Worm (Caenorhabditis elegans) whole organism, L4 larva: ENCODE measurements around the gene C08B6.6.

Source experiments
- F44E2.7 ChIP-seq: fragments of 200-800 bp; sonication (Bioruptor generic); IDR thresholded peaks from 2 replicates; pipeline ENCODE4 v2.1.2; 2022; ENCODE audit warnings: missing genetic modification characterization, missing compliant biosample characterization
- Y105C5A.15 ChIP-seq: fragments of 200-800 bp; sonication (Bioruptor generic); IDR thresholded peaks from 2 replicates; pipeline ENCODE4 v1.3.6; 2022; ENCODE audit warnings: missing genetic modification characterization, missing compliant biosample characterization
- ZK337.2 ChIP-seq: fragments of 200-800 bp; sonication (Bioruptor generic); IDR thresholded peaks from 2 replicates; pipeline ENCODE4 v1.3.6; 2022; ENCODE audit warnings: missing genetic modification reagents, missing genetic modification characterization, missing compliant biosample characterization
- ces-1 ChIP-seq: fragments of 150-350 bp; sonication (generic microtip); optimal IDR thresholded peaks from 4 replicates; lab custom pipeline; 2014; ENCODE audit warnings: missing biosample characterization, missing genetic modification reagents, missing genetic modification characterization
- ctbp-1 ChIP-seq: fragments of 200-800 bp; sonication (Bioruptor generic); IDR thresholded peaks from 2 replicates; pipeline ENCODE4 v1.3.6; 2022; ENCODE audit warnings: missing genetic modification reagents, missing genetic modification characterization, missing compliant biosample characterization
- egl-27 ChIP-seq: sonication (generic microtip); optimal IDR thresholded peaks from 3 replicates; lab custom pipeline; 2017; ENCODE audit warnings: missing biosample characterization, missing genetic modification reagents, missing genetic modification characterization
- lin-13 ChIP-seq: fragments of 150-350 bp; optimal IDR thresholded peaks from 2 replicates; lab custom pipeline; 2014; ENCODE audit warnings: missing biosample characterization, missing genetic modification reagents, missing genetic modification characterization
- mxl-2 ChIP-seq: fragments of 200-800 bp; sonication (Bioruptor generic); conservative IDR thresholded peaks from 2 replicates; pipeline ENCODE4 v1.3.6; 2022; ENCODE audit warnings: missing genetic modification reagents, missing genetic modification characterization, missing compliant biosample characterization
- nhr-11 ChIP-seq: fragments of 150-350 bp; optimal IDR thresholded peaks from 2 replicates; lab custom pipeline; 2014; ENCODE audit warnings: missing biosample characterization, missing genetic modification characterization
- nhr-77 ChIP-seq: fragments of 150-350 bp; optimal IDR thresholded peaks from 2 replicates; lab custom pipeline; 2014; ENCODE audit warnings: missing biosample characterization, missing genetic modification characterization
- rbr-2 ChIP-seq: sonication (generic microtip); optimal IDR thresholded peaks from 2 replicates; lab custom pipeline; 2016; ENCODE audit warnings: missing genotype, missing genetic modification characterization, missing compliant biosample characterization
- sdz-12 ChIP-seq: fragments of 200-800 bp; sonication (Bioruptor generic); optimal IDR thresholded peaks from 2 replicates; lab custom pipeline; 2018; ENCODE audit warnings: mild to moderate bottlenecking, missing genetic modification characterization, missing compliant biosample characterization

DNA sequence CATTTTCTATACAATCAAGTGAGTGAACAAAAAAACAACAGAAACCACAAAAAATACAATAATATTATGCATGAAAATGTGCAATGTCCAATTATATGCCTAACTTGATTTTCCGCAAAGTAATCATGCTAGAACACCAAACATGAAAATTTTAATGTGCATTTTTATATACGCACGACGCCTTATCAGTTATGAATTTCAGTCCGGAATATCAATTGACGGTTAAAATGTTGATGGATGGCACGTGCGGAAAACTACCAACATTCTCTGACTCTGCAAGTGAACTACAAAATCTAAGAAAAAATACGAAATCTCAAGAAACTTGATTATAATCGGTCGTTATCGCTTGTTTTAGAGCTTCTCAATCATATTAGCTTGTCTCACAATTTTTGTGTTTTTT lies 36.5 kb downstream of the C08B6.6 start:
- TF ChIP-seq ZK337.2 (GFP tag; lab: Robert Waterston, UW) (no peak), lin-13 (no peak), rbr-2 (tag; lab: Kevin White, UChicago) (no peak), mxl-2 (GFP tag; lab: Robert Waterston, UW) (no peak), egl-27 (tag; lab: Kevin White, UChicago) (no peak), nhr-77 (tag; lab: Kevin White, UChicago) (peak; percentile 31), Y105C5A.15 (GFP tag; lab: Robert Waterston, UW) (no peak), sdz-12 (GFP tag; lab: Kevin White, UChicago) (no peak), ctbp-1 (GFP tag; lab: Robert Waterston, UW) (no peak), nhr-11 (tag; lab: Kevin White, UChicago) (no peak), F44E2.7 (GFP tag; lab: Robert Waterston, UW) (no peak), ces-1 (GFP tag; lab: Kevin White, UChicago) (no peak)
